Worm (Caenorhabditis elegans) whole organism, midembryonic: ENCODE results near the gene srw-84.

Experiments
- flt-1 ChIP-seq: fragments of 200-800 bp; sonication (Bioruptor generic); IDR thresholded peaks from 2 replicates; pipeline ENCODE4 v1.3.6; 2022; ENCODE audit warnings: missing genetic modification characterization, missing compliant biosample characterization
- ref-1 ChIP-seq: fragments of 200-800 bp; sonication (Bioruptor generic); conservative IDR thresholded peaks from 2 replicates; pipeline ENCODE4 v1.3.6; 2022; ENCODE audit warnings: missing genetic modification reagents, missing genetic modification characterization, missing compliant biosample characterization
- ztf-23 ChIP-seq: fragments of 200-800 bp; sonication (Bioruptor generic); IDR thresholded peaks from 2 replicates; pipeline ENCODE4 v1.3.6; 2022; ENCODE audit warnings: missing genetic modification reagents, missing genetic modification characterization, missing compliant biosample characterization
- ztf-29 ChIP-seq: fragments of 200-800 bp; sonication (Bioruptor generic); IDR thresholded peaks from 2 replicates; pipeline ENCODE4 v1.3.6; 2022; ENCODE audit warnings: missing genetic modification reagents, missing genetic modification characterization, missing compliant biosample characterization

DNA sequence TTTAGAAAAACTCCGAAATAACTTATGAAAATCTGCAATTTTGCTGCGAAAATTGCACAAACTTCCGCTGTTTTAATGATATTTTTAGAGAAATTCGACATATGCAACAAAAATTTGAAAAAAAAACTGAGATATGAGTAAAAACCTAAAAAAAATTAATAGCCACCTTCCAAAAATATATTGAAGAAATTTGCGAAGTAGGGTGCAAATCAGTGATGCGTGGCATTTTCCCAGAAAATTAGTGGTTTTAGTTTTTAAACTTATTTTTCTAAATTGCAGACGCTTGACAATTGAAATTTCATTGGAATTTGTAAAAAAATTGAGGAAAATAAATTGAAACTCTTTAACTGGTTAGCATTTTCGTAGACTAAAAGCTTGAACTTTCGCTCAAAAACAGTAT lies 17.8 kb downstream of the srw-84 start, which contains the start of gene C25F9.13:
- TF ChIP-seq ztf-29 (GFP tag; lab: Robert Waterston, UW) (no peak), ztf-23 (no peak), ref-1 (no peak), flt-1 (GFP tag; lab: Robert Waterston, UW) (no peak)
